Worm (Caenorhabditis elegans) whole organism, early embryonic: Measurements from ENCODE around the gene slc-17.8.

Experiments used
- F13C5.2 ChIP-seq: sonication (generic microtip); optimal IDR thresholded peaks from 2 replicates; lab custom pipeline; 2017; ENCODE audit warnings: mild to moderate bottlenecking, missing genetic modification characterization, inconsistent platforms, missing compliant biosample characterization
- aly-1 ChIP-seq: sonication (generic microtip); optimal IDR thresholded peaks from 2 replicates; lab custom pipeline; 2016; ENCODE audit warnings: missing genetic modification characterization, missing compliant biosample characterization
- ama-1 ChIP-seq: fragments of 150-350 bp; optimal IDR thresholded peaks from 2 replicates; lab custom pipeline; 2014
- ceh-36 ChIP-seq: sonication (generic microtip); optimal IDR thresholded peaks from 2 replicates; lab custom pipeline; 2016; ENCODE audit warnings: missing genetic modification characterization, inconsistent platforms, missing compliant biosample characterization
- ets-7 ChIP-seq: sonication (generic microtip); optimal IDR thresholded peaks from 2 replicates; lab custom pipeline; 2016; ENCODE audit warnings: missing genotype, missing genetic modification characterization, missing compliant biosample characterization
- flt-1 ChIP-seq: fragments of 200-800 bp; sonication (Bioruptor generic); IDR thresholded peaks from 2 replicates; pipeline ENCODE4 v1.3.6; 2022; ENCODE audit warnings: missing genetic modification characterization, missing compliant biosample characterization
- hmbx-1 ChIP-seq: sonication (generic microtip); optimal IDR thresholded peaks from 2 replicates; lab custom pipeline; 2016; ENCODE audit warnings: mild to moderate bottlenecking, missing genetic modification characterization, missing compliant biosample characterization
- hmg-4 ChIP-seq: fragments of 200-800 bp; sonication (Bioruptor generic); optimal IDR thresholded peaks from 2 replicates; lab custom pipeline; 2018; ENCODE audit warnings: mild to moderate bottlenecking, missing genetic modification characterization, missing compliant biosample characterization
- hnd-1 ChIP-seq: sonication (generic microtip); optimal IDR thresholded peaks from 2 replicates; lab custom pipeline; 2016; ENCODE audit warnings: missing genetic modification characterization, missing compliant biosample characterization
- scrt-1 ChIP-seq: fragments of 200-800 bp; sonication (Bioruptor generic); IDR thresholded peaks from 2 replicates; pipeline ENCODE4 v1.3.6; 2022; ENCODE audit warnings: missing genetic modification characterization, missing compliant biosample characterization
- sea-1 ChIP-seq: fragments of 200-800 bp; sonication (Bioruptor generic); conservative IDR thresholded peaks from 2 replicates; pipeline ENCODE4 v1.3.6; 2022; ENCODE audit warnings: missing genetic modification characterization, missing compliant biosample characterization
- tra-4 ChIP-seq: sonication (generic microtip); optimal IDR thresholded peaks from 2 replicates; lab custom pipeline; 2017; ENCODE audit warnings: missing genetic modification characterization, missing compliant biosample characterization

DNA sequence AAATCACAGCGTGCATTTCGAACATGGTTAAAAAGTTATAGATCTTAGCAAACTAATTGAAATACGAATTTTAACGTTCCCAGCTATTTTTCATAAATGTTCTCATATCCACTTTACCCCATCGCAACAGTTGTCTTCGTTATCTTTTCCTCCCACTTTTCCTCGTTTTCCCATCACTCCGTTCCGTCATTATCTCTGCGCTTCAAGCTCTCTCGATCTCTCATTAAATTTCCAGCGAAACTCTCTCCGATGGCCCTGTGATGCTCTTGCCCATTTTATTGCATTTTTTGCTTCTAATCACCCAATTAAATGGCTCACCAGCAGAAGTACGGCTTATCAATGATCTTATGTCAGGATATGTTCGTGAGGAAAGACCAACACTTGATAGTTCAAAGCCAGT lies 7.1 kb upstream of the slc-17.8 start, which contains the start of gene acr-15:
- TF ChIP-seq ama-1, result no peak
- TF ChIP-seq flt-1 (GFP tag; lab: Robert Waterston, UW), result no peak
- no peak for TF ChIP-seq hnd-1
- TF ChIP-seq hmg-4 (GFP tag; lab: Kevin White, UChicago), result no peak
- TF ChIP-seq sea-1 (GFP tag; lab: Robert Waterston, UW), result no peak
- no peak for TF ChIP-seq ceh-36 (tag; lab: Kevin White, UChicago)
- no peak for TF ChIP-seq F13C5.2 (tag; lab: Kevin White, UChicago)
- TF ChIP-seq aly-1 (tag; lab: Kevin White, UChicago), result no peak
- TF ChIP-seq scrt-1, result no peak
- TF ChIP-seq hmbx-1 (tag; lab: Kevin White, UChicago), result no peak
- TF ChIP-seq ets-7, result no peak
- no peak for TF ChIP-seq tra-4
